Fruit fly (Drosophila melanogaster): Measurements from ENCODE around the gene ATPsynE.

Gene ATPsynE

DNA sequence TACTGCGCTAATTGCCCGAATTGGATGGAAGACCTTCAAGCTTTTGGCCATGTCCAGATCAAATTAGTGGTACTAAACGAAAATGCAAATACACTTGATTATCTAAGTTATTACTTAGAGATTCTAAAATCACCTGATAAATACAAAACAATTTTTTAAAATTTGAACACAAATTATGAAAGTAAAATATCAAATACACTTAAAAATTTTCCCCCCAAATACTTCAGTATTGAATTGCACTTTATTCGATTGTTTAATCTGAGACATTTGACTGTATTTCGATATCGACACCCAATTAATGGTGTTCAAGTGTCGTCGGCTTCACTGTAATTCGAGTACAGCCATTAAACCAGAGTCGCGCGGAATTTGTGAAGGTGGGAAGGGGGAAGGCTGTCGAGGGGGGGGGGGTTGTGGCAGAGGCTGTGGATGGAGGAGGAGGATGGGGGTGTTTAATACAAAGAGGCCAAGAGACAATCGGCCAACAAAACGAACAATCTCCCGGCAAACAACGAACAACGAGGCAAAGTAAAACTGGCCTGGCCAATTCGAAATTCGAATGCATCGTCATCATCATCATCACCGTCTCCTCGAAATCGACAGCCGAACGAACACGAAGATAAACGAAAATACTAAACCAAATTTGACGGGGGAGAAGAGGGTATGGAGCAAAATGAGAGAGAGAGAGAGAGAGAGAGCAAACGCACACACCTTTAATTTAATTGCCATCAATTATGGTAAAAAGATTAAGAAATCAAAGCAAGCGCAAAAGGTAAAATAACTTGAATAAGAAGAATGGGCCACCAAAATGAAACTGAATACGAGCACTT lies 44.3 kb upstream of the ATPsynE start:
- TF ChIP-seq CG5204 (GFP tag; optimal IDR thresholded peaks at IDR 0.05) = no peak
- TF ChIP-seq kay (GFP tag; ENCODE audit: borderline replicate concordance) = peak; percentile 80

DNA sequence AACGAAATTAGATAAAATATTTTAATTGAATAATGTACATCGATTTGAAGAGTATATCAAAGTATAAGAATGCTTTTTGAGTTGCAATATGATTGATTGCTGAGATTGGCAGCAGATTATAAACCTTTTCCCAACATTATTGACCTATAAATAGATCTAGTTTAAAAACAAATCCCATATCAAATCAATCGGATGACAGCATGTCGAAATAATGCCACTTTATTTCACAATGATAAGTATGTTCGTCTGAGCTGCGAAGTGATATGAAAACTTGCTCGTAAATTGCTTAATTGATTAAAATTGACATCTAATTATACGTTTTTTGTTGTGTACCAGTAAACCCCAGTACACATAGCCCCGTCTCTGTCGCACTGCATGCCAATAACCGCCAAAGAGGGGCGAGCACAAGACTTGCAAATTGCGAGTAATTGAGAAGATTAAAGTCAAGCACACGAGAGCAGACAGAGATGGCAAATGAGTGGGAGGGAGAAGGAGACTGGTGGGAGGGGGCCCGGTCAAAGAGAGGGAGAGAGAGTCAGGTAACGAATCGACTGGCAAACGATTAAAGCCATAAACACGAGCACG lies 43.6 kb upstream of the ATPsynE start:
- peak; percentile 53 for TF ChIP-seq ovo (GFP tag; optimal IDR thresholded peaks at IDR 0.05)
- no peak for TF ChIP-seq CG14711 (tag; optimal IDR thresholded peaks at IDR 0.05)
- TF ChIP-seq CG11617 (GFP tag; optimal IDR thresholded peaks at IDR 0.05) = no peak
- peak; percentile 92 for TF ChIP-seq pad (GFP tag; optimal IDR thresholded peaks at IDR 0.05)
- TF ChIP-seq cic (GFP tag; optimal IDR thresholded peaks at IDR 0.05) = peak; percentile 75
- no peak for TF ChIP-seq CG5204 (GFP tag; optimal IDR thresholded peaks at IDR 0.05)
- peak; percentile 94 for TF ChIP-seq kay (GFP tag; ENCODE audit: borderline replicate concordance)
- peak; percentile 36 for TF ChIP-seq CG1620 (GFP tag; optimal IDR thresholded peaks at IDR 0.05)

DNA sequence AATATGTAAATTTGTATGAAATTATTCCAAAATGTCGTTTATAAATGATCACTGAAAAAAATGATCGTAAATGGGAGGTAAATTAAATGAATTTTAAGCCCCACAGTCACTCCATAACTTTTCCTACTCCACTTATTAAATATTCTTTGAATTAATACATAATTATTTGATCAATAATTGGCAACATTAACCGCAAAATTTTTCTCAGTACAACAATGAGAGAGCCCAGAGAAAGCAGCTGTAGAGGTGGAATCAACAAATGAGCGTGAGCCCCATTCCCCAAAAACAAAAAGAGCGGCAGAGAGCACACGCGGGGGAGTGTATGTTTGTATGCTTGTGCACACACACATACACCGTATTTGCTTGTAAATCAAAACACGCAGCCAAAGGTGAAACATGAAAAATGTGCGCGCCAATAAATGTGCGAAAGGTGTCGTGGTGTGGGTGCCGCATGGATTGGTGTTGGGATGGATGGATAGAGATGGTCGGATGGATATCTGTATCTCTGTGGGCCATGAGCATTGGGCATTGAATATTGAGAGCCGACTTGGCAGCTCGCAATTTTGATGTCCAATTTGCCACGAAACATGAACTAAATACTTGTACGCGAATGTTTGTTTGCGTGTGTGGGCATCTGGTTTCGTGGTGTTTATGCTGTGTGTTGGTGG lies 42.9 kb upstream of the ATPsynE start:
- TF ChIP-seq CG1620 (GFP tag; optimal IDR thresholded peaks at IDR 0.05) = peak; percentile 41
- peak; percentile 92 for TF ChIP-seq CG14711 (tag; optimal IDR thresholded peaks at IDR 0.05)
- TF ChIP-seq Clk (GFP tag; optimal IDR thresholded peaks at IDR 0.05) = peak; percentile 89
- TF ChIP-seq CG33017 (tag; optimal IDR thresholded peaks at IDR 0.05) = peak; percentile 95
- peak; percentile 91 for TF ChIP-seq CG12768 (GFP tag; optimal IDR thresholded peaks at IDR 0.05)
- TF ChIP-seq CG11617 (GFP tag; optimal IDR thresholded peaks at IDR 0.05) = peak; percentile 88
- TF ChIP-seq bab1 (GFP tag; optimal IDR thresholded peaks at IDR 0.05) = peak; percentile 74
- peak; percentile 32 for TF ChIP-seq ovo (GFP tag; optimal IDR thresholded peaks at IDR 0.05)
- TF ChIP-seq CG7101 (tag; optimal IDR thresholded peaks at IDR 0.05) = peak; percentile 95
- TF ChIP-seq CG7045 (GFP tag; optimal IDR thresholded peaks at IDR 0.05) = peak; percentile 94
- TF ChIP-seq cnc (optimal IDR thresholded peaks at IDR 0.05) = no peak
- peak; percentile 72 for TF ChIP-seq pad (GFP tag; optimal IDR thresholded peaks at IDR 0.05)
- TF ChIP-seq kay (GFP tag; ENCODE audit: borderline replicate concordance) = no peak
- TF ChIP-seq Mnt (GFP tag; optimal IDR thresholded peaks at IDR 0.05) = peak; percentile 57
- TF ChIP-seq toe (GFP tag; optimal IDR thresholded peaks at IDR 0.05) = peak; percentile 71
- peak; percentile 66 for TF ChIP-seq Crg-1 (GFP tag; optimal IDR thresholded peaks at IDR 0.05)
- TF ChIP-seq CG5204 (GFP tag; optimal IDR thresholded peaks at IDR 0.05) = peak; percentile 93
- TF ChIP-seq tj (GFP tag; optimal IDR thresholded peaks at IDR 0.05) = peak; percentile 67
- peak; percentile 71 for TF ChIP-seq cic (GFP tag; optimal IDR thresholded peaks at IDR 0.05)
- peak; percentile 60 for TF ChIP-seq Hr96 (GFP tag; optimal IDR thresholded peaks at IDR 0.05)

DNA sequence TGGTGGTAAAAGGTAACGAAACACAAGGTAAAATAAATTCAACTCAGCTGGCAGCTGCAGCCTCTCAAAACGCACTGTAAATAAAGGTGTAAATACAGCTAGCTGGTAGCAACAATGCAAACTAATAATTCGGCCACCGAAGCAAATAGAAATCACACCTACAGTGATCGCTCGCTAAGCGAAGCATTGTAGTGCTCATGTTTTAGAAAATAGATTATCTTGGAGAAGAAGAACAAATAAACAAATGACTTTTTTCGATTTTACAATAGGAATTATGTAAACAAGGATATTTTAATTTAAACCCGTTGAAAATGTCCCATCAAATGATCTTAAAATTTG lies 42.4 kb upstream of the ATPsynE start:
- TF ChIP-seq tj (GFP tag; optimal IDR thresholded peaks at IDR 0.05) = no peak
- TF ChIP-seq Crg-1 (GFP tag; optimal IDR thresholded peaks at IDR 0.05) = no peak
- TF ChIP-seq CG5204 (GFP tag; optimal IDR thresholded peaks at IDR 0.05) = no peak
- peak; percentile 12 for TF ChIP-seq Hr96 (GFP tag; optimal IDR thresholded peaks at IDR 0.05)
- TF ChIP-seq CG33017 (tag; optimal IDR thresholded peaks at IDR 0.05) = peak; percentile 1
- TF ChIP-seq CG14711 (tag; optimal IDR thresholded peaks at IDR 0.05) = no peak
- TF ChIP-seq CG7101 (tag; optimal IDR thresholded peaks at IDR 0.05) = peak; percentile 17

DNA sequence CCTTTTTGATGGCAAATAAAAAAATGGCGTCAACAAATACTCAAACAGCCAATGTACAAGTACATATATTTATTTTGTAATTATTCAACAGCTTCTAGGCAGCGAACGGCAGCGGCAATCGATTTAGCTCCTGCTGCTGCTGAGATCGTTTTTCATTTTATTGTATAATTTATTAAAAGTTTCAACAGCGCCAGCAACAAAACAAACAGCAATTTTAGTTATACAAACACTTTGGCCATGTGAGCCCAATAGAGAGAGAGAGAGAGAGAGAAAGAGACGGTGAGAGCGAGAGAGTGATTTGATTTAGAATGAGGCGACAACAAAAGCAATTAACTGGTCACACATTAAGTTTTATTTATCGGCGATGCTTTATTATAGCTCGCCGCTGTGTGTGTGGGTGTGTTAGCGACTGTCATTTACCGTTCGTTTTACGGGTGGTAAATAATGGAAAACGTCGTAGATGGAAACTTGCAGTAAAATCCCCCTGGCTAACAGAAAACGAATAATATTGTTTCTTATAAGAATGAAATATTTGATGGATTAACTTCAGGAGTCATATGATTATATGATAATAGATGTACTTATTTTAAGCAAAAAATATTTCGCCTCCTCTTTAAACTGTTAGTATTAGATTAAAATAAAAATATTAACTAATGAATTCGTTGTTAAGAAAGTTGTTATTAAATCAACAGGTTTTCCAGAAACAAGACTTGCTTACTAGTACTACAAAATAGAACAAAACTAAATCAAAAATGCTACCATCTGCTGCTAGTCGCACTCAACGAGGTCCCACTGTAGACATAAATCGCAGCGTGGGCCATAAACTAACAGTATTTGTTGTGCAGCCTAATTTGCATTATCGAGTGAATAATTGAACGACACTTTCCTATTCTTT lies 41.4 kb upstream of the ATPsynE start:
- TF ChIP-seq cnc (optimal IDR thresholded peaks at IDR 0.05) (no peak), CG12768 (GFP tag; optimal IDR thresholded peaks at IDR 0.05) (no peak), CG11617 (GFP tag; optimal IDR thresholded peaks at IDR 0.05) (no peak), kay (GFP tag; ENCODE audit: borderline replicate concordance) (peak; percentile 96), ovo (GFP tag; optimal IDR thresholded peaks at IDR 0.05) (peak; percentile 96), pad (GFP tag; optimal IDR thresholded peaks at IDR 0.05) (peak; percentile 1), CG7101 (tag; optimal IDR thresholded peaks at IDR 0.05) (peak; percentile 9), cic (GFP tag; optimal IDR thresholded peaks at IDR 0.05) (peak; percentile 76), Hr96 (GFP tag; optimal IDR thresholded peaks at IDR 0.05) (no peak), Mnt (GFP tag; optimal IDR thresholded peaks at IDR 0.05) (peak; percentile 37), CG14711 (tag; optimal IDR thresholded peaks at IDR 0.05) (peak; percentile 5), CG7045 (GFP tag; optimal IDR thresholded peaks at IDR 0.05) (peak; percentile 39), Crg-1 (GFP tag; optimal IDR thresholded peaks at IDR 0.05) (no peak), Clk (GFP tag; optimal IDR thresholded peaks at IDR 0.05) (no peak), CG5204 (GFP tag; optimal IDR thresholded peaks at IDR 0.05) (peak; percentile 58), tj (GFP tag; optimal IDR thresholded peaks at IDR 0.05) (no peak), CG1620 (GFP tag; optimal IDR thresholded peaks at IDR 0.05) (no peak)

All from whole organism, adult.